Fruit fly (Drosophila melanogaster) whole organism, embryonic: ENCODE data around the gene CG32299.

ENCODE experiments used
- CG10431 ChIP-seq: fragments of 200-800 bp; sonication (Bioruptor generic); optimal IDR thresholded peaks from 3 replicates; lab custom pipeline; 2018; ENCODE audit warnings: missing biosample characterization, mild to moderate bottlenecking, missing genetic modification characterization
- CG11085 ChIP-seq: fragments of 200-800 bp; sonication (Bioruptor generic); IDR thresholded peaks from 2 replicates; pipeline ENCODE4 v1.3.6; 2022; ENCODE audit warnings: missing biosample characterization, missing genetic modification characterization
- CG12219 ChIP-seq: fragments of 200-800 bp; sonication (Bioruptor generic); optimal IDR thresholded peaks from 3 replicates; lab custom pipeline; 2018; ENCODE audit warnings: missing biosample characterization, mild to moderate bottlenecking, missing genetic modification characterization
- CG3407 ChIP-seq: fragments of 200-800 bp; sonication (Bioruptor generic); optimal IDR thresholded peaks from 2 replicates; lab custom pipeline; 2018; ENCODE audit warnings: missing biosample characterization, mild to moderate bottlenecking, missing genetic modification characterization
- Dek ChIP-seq: fragments of 200-800 bp; sonication (Bioruptor generic); optimal IDR thresholded peaks from 3 replicates; lab custom pipeline; 2019; ENCODE audit warnings: missing biosample characterization, mild to moderate bottlenecking, missing genetic modification characterization, moderate library complexity
- Poxn ChIP-seq: fragments of 200-800 bp; sonication (Bioruptor generic); IDR thresholded peaks from 2 replicates; pipeline ENCODE4 v1.3.6; 2022; ENCODE audit warnings: missing biosample characterization, missing genetic modification characterization
- TFAM ChIP-seq: fragments of 200-800 bp; sonication (Bioruptor generic); optimal IDR thresholded peaks from 2 replicates; lab custom pipeline; 2017; ENCODE audit warnings: missing biosample characterization, missing genetic modification characterization, inconsistent platforms
- fd96Cb ChIP-seq: fragments of 200-800 bp; sonication (Bioruptor generic); optimal IDR thresholded peaks from 2 replicates; lab custom pipeline; 2018; ENCODE audit warnings: missing biosample characterization, mild to moderate bottlenecking, missing genetic modification characterization, moderate library complexity
- kay ChIP-seq: fragments of 200-800 bp; sonication (Bioruptor generic); optimal IDR thresholded peaks from 2 replicates; lab custom pipeline; 2016; ENCODE audit warnings: missing biosample characterization, missing genetic modification characterization
- onecut ChIP-seq: fragments of 200-800 bp; sonication (Bioruptor generic); IDR thresholded peaks from 2 replicates; pipeline ENCODE4 v1.3.6; 2022; ENCODE audit warnings: missing biosample characterization, missing genetic modification characterization
- org-1 ChIP-seq: fragments of 200-800 bp; sonication (Bioruptor generic); optimal IDR thresholded peaks from 2 replicates; lab custom pipeline; 2017; ENCODE audit warnings: missing biosample characterization, missing genetic modification characterization
- tin ChIP-seq: fragments of 200-800 bp; sonication (Bioruptor generic); optimal IDR thresholded peaks from 3 replicates; lab custom pipeline; 2016; ENCODE audit warnings: missing biosample characterization, missing genetic modification characterization

DNA sequence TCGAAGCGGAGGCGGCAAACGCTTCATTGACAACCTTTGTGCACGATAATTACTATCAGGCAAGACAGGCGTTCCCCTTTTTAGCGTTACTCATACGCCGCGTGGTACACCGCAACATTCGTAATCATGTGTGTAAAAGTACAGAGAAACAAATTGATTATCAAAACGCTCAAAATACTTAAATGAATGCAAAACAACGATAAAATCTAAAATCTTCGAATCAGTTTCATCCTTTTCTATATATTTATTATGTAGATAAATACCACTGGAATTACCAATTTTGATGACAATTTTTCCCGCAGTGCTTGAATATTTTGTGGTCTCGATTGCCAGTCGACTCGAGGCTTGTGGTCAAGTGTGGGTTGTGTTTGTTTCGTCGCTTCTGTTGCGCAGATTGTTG lies 20.1 kb upstream of the CG32299 start:
- TF ChIP-seq tin (GFP tag; lab: Kevin White, UChicago) (peak; percentile 10), CG11085 (no peak), CG3407 (GFP tag; lab: Kevin White, UChicago) (no peak), fd96Cb (tag; lab: Kevin White, UChicago) (peak; percentile 5), CG12219 (GFP tag; lab: Kevin White, UChicago) (no peak), Dek (tag; lab: Kevin White, UChicago) (no peak), org-1 (GFP tag; lab: Kevin White, UChicago) (no peak), Poxn (no peak), kay (GFP tag; lab: Kevin White, UChicago) (peak; percentile 32), onecut (no peak), CG10431 (no peak), TFAM (GFP tag; lab: Kevin White, UChicago) (no peak)
